Worm (Caenorhabditis elegans) whole organism, early embryonic: ENCODE data around the gene npp-26.
"Not testable (repeated sequence)": the region's sequence is repeated elsewhere in the genome, so short reads cannot be mapped to it uniquely, and the experiment has no call there.

Source experiments
- B0310.2 ChIP-seq: sonication (generic microtip); optimal IDR thresholded peaks from 2 replicates; lab custom pipeline; 2016; ENCODE audit warnings: mild to moderate bottlenecking, missing genetic modification characterization, missing compliant biosample characterization
- F13C5.2 ChIP-seq: sonication (generic microtip); optimal IDR thresholded peaks from 2 replicates; lab custom pipeline; 2017; ENCODE audit warnings: mild to moderate bottlenecking, missing genetic modification characterization, inconsistent platforms, missing compliant biosample characterization
- aly-1 ChIP-seq: sonication (generic microtip); optimal IDR thresholded peaks from 2 replicates; lab custom pipeline; 2016; ENCODE audit warnings: missing genetic modification characterization, missing compliant biosample characterization
- ama-1 ChIP-seq: fragments of 150-350 bp; optimal IDR thresholded peaks from 2 replicates; lab custom pipeline; 2014
- ceh-13 ChIP-seq: fragments of 200-800 bp; sonication (Bioruptor generic); optimal IDR thresholded peaks from 2 replicates; lab custom pipeline; 2018; ENCODE audit warnings: mild to moderate bottlenecking, missing genetic modification characterization, missing compliant biosample characterization
- ceh-36 ChIP-seq: sonication (generic microtip); optimal IDR thresholded peaks from 2 replicates; lab custom pipeline; 2016; ENCODE audit warnings: missing genetic modification characterization, inconsistent platforms, missing compliant biosample characterization
- ets-7 ChIP-seq: sonication (generic microtip); optimal IDR thresholded peaks from 2 replicates; lab custom pipeline; 2016; ENCODE audit warnings: missing genotype, missing genetic modification characterization, missing compliant biosample characterization
- flt-1 ChIP-seq: fragments of 200-800 bp; sonication (Bioruptor generic); IDR thresholded peaks from 2 replicates; pipeline ENCODE4 v1.3.6; 2022; ENCODE audit warnings: missing genetic modification characterization, missing compliant biosample characterization
- hmbx-1 ChIP-seq: sonication (generic microtip); optimal IDR thresholded peaks from 2 replicates; lab custom pipeline; 2016; ENCODE audit warnings: mild to moderate bottlenecking, missing genetic modification characterization, missing compliant biosample characterization
- hmg-4 ChIP-seq: fragments of 200-800 bp; sonication (Bioruptor generic); optimal IDR thresholded peaks from 2 replicates; lab custom pipeline; 2018; ENCODE audit warnings: mild to moderate bottlenecking, missing genetic modification characterization, missing compliant biosample characterization
- hnd-1 ChIP-seq: sonication (generic microtip); optimal IDR thresholded peaks from 2 replicates; lab custom pipeline; 2016; ENCODE audit warnings: missing genetic modification characterization, missing compliant biosample characterization
- pes-1 ChIP-seq: fragments of 200-800 bp; sonication (Bioruptor generic); IDR thresholded peaks from 2 replicates; pipeline ENCODE4 v1.3.6; 2022; ENCODE audit warnings: missing genetic modification reagents, missing genetic modification characterization, missing compliant biosample characterization
- scrt-1 ChIP-seq: fragments of 200-800 bp; sonication (Bioruptor generic); IDR thresholded peaks from 2 replicates; pipeline ENCODE4 v1.3.6; 2022; ENCODE audit warnings: missing genetic modification characterization, missing compliant biosample characterization
- sea-1 ChIP-seq: fragments of 200-800 bp; sonication (Bioruptor generic); conservative IDR thresholded peaks from 2 replicates; pipeline ENCODE4 v1.3.6; 2022; ENCODE audit warnings: missing genetic modification characterization, missing compliant biosample characterization
- tbx-11 ChIP-seq: fragments of 200-800 bp; sonication (Bioruptor generic); IDR thresholded peaks from 2 replicates; pipeline ENCODE4 v1.3.6; 2022; ENCODE audit warnings: missing genetic modification characterization, missing compliant biosample characterization
- tbx-37 ChIP-seq: fragments of 200-800 bp; sonication (Bioruptor generic); conservative IDR thresholded peaks from 2 replicates; pipeline ENCODE4 v1.3.6; 2022; ENCODE audit warnings: missing genetic modification reagents, missing genetic modification characterization, missing compliant biosample characterization
- tra-4 ChIP-seq: sonication (generic microtip); optimal IDR thresholded peaks from 2 replicates; lab custom pipeline; 2017; ENCODE audit warnings: missing genetic modification characterization, missing compliant biosample characterization

Gene npp-26

DNA sequence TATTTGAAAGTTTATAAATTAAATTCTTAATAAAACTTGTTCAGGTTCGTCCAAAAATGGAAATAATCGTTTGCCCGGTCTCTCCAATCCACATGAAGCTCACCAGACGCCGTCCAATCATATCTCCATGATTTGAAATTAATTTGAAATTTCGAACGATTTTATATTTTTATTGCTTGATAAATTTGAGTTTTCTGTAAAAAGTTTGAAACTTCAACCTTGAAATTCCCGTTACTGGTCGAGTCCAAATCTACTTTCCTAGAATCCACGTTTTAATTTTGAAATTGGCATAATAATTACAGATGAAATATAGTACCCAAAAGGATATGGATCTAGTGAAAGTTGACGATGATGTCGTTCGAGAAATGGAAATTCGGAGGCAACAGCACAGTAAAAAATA, at the start of gene npp-26:
TSS of gene npp-26 (plus strand) at position 301 of the 400 bp plus-strand sequence.
- TF ChIP-seq tbx-37 (no peak), scrt-1 (no peak), hmbx-1 (tag; lab: Kevin White, UChicago) (no peak), B0310.2 (tag; lab: Kevin White, UChicago) (no peak), ceh-36 (tag; lab: Kevin White, UChicago) (no peak), ama-1 (lab: Kevin White, UChicago) (no peak), hnd-1 (no peak), tbx-11 (GFP tag; lab: Robert Waterston, UW) (no peak), pes-1 (GFP tag; lab: Robert Waterston, UW) (no peak), aly-1 (tag; lab: Kevin White, UChicago) (no peak), F13C5.2 (no peak), ets-7 (tag; lab: Kevin White, UChicago) (no peak), hmg-4 (no peak), sea-1 (GFP tag; lab: Robert Waterston, UW) (no peak), flt-1 (GFP tag; lab: Robert Waterston, UW) (no peak), ceh-13 (GFP tag; lab: Kevin White, UChicago) (no peak), tra-4 (tag; lab: Kevin White, UChicago) (no peak)

DNA sequence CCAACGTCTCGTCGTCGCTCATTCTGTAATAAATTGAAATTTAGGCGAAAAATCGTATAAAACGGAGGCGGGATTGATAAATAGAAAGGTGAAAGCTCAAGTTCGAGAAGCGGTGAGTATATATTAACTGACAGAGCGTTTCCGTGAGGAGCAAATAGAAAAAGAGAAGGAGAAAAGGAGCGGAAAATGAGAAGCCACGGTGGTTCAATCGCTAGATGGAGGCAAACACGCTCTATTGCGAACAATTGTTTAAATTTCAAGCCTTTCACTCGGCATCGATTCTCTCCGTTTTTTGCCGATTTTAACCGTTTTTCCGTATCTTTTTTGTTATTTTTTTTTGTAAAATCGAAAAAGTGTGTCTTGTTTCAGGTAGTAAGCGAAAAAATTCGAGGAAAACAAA, 48.7 kb upstream of the npp-26 start, which contains the start of gene miro-1:
TSS of gene miro-1 (minus strand) at position 23 of the 400 bp plus-strand sequence.
- not testable (repeated sequence) for TF ChIP-seq scrt-1; tbx-37; ceh-36 (tag; lab: Kevin White, UChicago)

DNA sequence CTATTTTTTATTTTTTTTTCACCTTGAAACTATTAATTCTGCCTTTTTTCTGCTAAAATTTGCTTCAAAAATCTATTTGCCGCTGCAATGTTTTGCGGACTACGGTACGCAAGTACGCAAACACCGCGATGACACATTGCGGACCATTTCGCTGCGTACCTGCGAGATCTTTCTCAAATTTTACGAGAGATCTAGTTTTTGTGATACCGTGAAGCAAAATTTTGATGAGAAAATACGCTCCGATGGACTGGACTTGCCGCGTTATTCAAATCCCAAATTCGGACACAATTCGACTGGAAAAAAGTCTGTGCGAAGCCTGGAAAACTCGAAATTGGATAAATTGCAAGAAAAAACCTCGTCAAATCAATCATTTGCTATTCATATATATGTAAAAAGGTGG, 44.0 kb upstream of the npp-26 start:
- TF ChIP-seq pes-1 (GFP tag; lab: Robert Waterston, UW) = peak; percentile 22; the same call in 1 of the 2 replicates

DNA sequence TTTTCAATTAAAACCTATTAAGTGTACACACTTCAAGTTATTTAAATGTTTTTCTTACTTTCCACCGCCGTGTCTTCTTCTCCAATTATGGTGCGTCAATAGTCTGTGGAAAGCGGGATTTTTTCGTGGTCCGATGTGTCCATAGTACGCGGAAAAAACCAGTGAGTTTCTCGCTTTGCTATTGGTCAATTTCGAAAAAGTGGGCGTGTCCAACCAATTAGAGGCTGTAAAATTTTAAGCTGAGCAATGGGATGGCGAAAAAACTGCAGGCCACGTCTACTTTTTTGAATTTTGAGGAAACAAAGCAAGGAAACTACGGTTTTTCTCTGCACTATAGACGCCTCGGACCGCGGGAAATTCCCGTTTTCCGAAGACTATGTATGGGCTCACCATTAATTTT, 40.8 kb upstream of the npp-26 start:
- TF ChIP-seq tbx-37 (no peak), hnd-1 (no peak), flt-1 (GFP tag; lab: Robert Waterston, UW) (no peak), sea-1 (GFP tag; lab: Robert Waterston, UW) (no peak), F13C5.2 (no peak), ceh-36 (tag; lab: Kevin White, UChicago) (no peak), hmbx-1 (tag; lab: Kevin White, UChicago) (no peak), hmg-4 (no peak), tbx-11 (GFP tag; lab: Robert Waterston, UW) (no peak), tra-4 (tag; lab: Kevin White, UChicago) (no peak), B0310.2 (tag; lab: Kevin White, UChicago) (no peak), scrt-1 (no peak)

DNA sequence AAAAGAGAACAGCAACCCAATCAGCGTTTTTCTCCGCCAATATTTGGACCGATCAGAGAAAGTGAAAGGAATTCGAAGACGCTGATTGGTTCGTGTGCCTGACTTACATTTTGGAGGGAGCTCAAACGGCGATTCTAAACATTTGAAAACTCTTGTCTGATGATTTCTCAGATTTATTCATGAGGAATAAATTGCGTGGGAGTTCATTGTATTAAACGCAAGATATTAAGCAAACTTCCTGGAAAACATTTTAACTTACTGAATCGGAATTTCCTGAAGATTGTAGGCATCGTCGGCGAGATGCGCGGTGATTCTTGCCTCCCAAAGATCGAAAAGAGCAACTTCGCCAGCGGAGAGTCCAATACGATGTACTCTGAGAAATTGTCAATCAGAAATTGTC, 40.0 kb upstream of the npp-26 start, which contains the start of gene K08F11.1:
TSS of gene K08F11.1 (plus strand) at position 301 of the 400 bp plus-strand sequence.
- no peak for TF ChIP-seq ama-1 (lab: Kevin White, UChicago)

DNA sequence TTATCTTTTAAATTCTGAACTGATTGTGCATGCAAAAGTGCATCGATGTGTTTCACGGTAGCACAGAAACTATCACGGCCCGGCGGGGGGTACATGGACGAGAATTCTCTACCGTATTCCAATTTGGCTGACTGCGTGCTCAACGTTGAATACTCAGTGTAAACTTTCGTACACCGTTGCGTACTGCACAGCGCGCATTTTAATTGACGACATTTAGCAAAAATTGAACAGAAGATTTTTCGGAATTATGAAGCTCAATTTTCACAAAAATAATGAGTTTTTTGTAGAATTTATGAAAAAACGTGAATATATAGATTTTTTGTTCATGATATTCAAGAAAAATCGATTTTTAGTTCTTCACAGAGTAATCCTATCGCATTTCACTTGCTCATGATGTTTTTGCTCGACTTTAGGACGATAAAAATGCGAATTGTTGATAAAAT, 39.0 kb upstream of the npp-26 start:
- peak; percentile 74 for TF ChIP-seq scrt-1
- peak; percentile 67; the same call in 1 of the 2 replicates for TF ChIP-seq tbx-37
- TF ChIP-seq flt-1 (GFP tag; lab: Robert Waterston, UW) = 0 out of 2 replicates have a peak, but pooled peaks have one; percentile 38
- 0 out of 2 replicates have a peak, but pooled peaks have one; percentile 50 for TF ChIP-seq sea-1 (GFP tag; lab: Robert Waterston, UW)
- peak; percentile 72 for TF ChIP-seq pes-1 (GFP tag; lab: Robert Waterston, UW)

DNA sequence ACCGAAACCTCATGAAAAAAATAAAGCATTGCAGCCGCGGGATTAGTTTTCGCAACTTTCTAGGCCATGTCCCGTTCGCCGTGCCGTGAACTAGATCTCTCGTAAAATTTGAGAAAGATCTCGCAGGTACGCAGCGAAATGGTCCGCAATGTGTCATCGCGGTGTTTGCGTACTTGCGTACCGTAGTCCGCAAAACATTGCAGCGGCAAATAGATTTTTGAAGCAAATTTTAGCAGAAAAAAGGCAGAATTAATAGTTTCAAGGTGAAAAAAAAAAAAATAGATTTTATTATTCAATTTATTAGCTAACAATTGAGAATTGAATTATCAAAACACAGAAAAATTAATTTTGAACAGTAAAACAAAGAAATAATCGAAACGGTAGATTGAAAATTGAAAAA, 36.6 kb upstream of the npp-26 start:
- TF ChIP-seq tbx-37 (peak; percentile 56; the same call in 1 of the 2 replicates), pes-1 (GFP tag; lab: Robert Waterston, UW) (peak; percentile 73), F13C5.2 (peak; percentile 3), tbx-11 (GFP tag; lab: Robert Waterston, UW) (0 out of 2 replicates have a peak, but pooled peaks have one; percentile 50), scrt-1 (peak; percentile 51; the same call in 1 of the 2 replicates), sea-1 (GFP tag; lab: Robert Waterston, UW) (peak; percentile 67; the same call in 1 of the 2 replicates)

DNA sequence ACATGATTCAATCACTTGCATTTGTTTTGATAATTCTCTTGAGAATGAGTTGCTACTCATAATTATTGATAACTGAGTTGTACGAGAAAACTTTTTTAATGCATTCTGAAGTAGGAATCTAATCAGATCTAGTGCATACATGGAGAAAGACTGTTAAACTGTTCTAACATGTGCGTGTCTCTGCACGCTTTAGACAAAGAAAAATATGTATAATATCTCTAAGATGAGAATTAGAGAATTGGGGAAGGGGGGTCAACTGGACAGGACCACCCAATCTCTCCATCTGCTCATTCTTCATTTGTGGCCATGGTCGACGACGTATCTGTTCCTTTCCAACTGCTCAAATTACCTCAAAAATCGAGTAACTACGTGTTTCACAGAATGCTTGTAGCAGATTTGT, 27.3 kb upstream of the npp-26 start, which contains the start of gene fbxb-78:
TSS of gene fbxb-78 (plus strand) at position 301 of the 400 bp plus-strand sequence.
- no peak for TF ChIP-seq scrt-1
- no peak for TF ChIP-seq pes-1 (GFP tag; lab: Robert Waterston, UW)
- TF ChIP-seq sea-1 (GFP tag; lab: Robert Waterston, UW) = no peak
- no peak for TF ChIP-seq hnd-1
- TF ChIP-seq ceh-13 (GFP tag; lab: Kevin White, UChicago) = no peak
- TF ChIP-seq ceh-36 (tag; lab: Kevin White, UChicago) = no peak
- no peak for TF ChIP-seq tbx-11 (GFP tag; lab: Robert Waterston, UW)
- TF ChIP-seq ets-7 (tag; lab: Kevin White, UChicago) = no peak
- TF ChIP-seq aly-1 (tag; lab: Kevin White, UChicago) = no peak
- TF ChIP-seq flt-1 (GFP tag; lab: Robert Waterston, UW) = no peak
- TF ChIP-seq B0310.2 (tag; lab: Kevin White, UChicago) = no peak
- TF ChIP-seq hmbx-1 (tag; lab: Kevin White, UChicago) = no peak
- no peak for TF ChIP-seq ama-1 (lab: Kevin White, UChicago)
- TF ChIP-seq hmg-4 = no peak
- TF ChIP-seq tbx-37 = no peak
- no peak for TF ChIP-seq tra-4 (tag; lab: Kevin White, UChicago)
